Worm (Caenorhabditis elegans) whole organism, mixed stage, embryonic: ENCODE measurements around the gene lgc-8.

ENCODE experiments used
- M03D4.4 ChIP-seq: sonication (generic microtip); optimal IDR thresholded peaks from 2 replicates; lab custom pipeline; 2017; ENCODE audit warnings: mild to moderate bottlenecking, missing genetic modification characterization, missing compliant biosample characterization
- blmp-1 ChIP-seq: fragments of 150-350 bp; optimal IDR thresholded peaks from 2 replicates; lab custom pipeline; 2014; ENCODE audit warnings: missing biosample characterization, missing genetic modification characterization
- ceh-39 ChIP-seq: fragments of 150-350 bp; optimal IDR thresholded peaks from 2 replicates; lab custom pipeline; 2014; ENCODE audit warnings: missing biosample characterization, missing genetic modification characterization
- ceh-43 ChIP-seq: fragments of 200-800 bp; sonication (Bioruptor generic); optimal IDR thresholded peaks from 2 replicates; lab custom pipeline; 2018; ENCODE audit warnings: mild to moderate bottlenecking, missing genetic modification characterization, moderate library complexity, missing compliant biosample characterization
- ceh-83 ChIP-seq: fragments of 200-800 bp; sonication (Bioruptor generic); optimal IDR thresholded peaks from 2 replicates; lab custom pipeline; 2018; ENCODE audit warnings: mild to moderate bottlenecking, missing genetic modification characterization, missing compliant biosample characterization
- ces-1 ChIP-seq: fragments of 150-350 bp; optimal IDR thresholded peaks from 2 replicates; lab custom pipeline; 2014; ENCODE audit warnings: missing biosample characterization, missing genetic modification reagents, missing genetic modification characterization
- cnd-1 ChIP-seq: fragments of 200-800 bp; sonication (Bioruptor generic); optimal IDR thresholded peaks from 2 replicates; lab custom pipeline; 2018; ENCODE audit warnings: mild to moderate bottlenecking, missing genetic modification characterization, missing compliant biosample characterization
- drap-1 ChIP-seq: fragments of 200-800 bp; sonication (Bioruptor generic); optimal IDR thresholded peaks from 3 replicates; lab custom pipeline; 2018; ENCODE audit warnings: mild to moderate bottlenecking, missing genetic modification characterization, missing compliant biosample characterization
- elt-1 ChIP-seq: sonication (generic microtip); optimal IDR thresholded peaks from 2 replicates; lab custom pipeline; 2017; ENCODE audit warnings: missing genetic modification characterization, mild to moderate bottlenecking, missing compliant biosample characterization, antibody characterized with exemption, moderate library complexity, borderline replicate concordance; ENCODE audit not compliant: insufficient read depth
- elt-3 ChIP-seq: fragments of 150-350 bp; optimal IDR thresholded peaks from 2 replicates; lab custom pipeline; 2014; ENCODE audit warnings: missing biosample characterization, missing genetic modification characterization
- flh-1 ChIP-seq: fragments of 200-800 bp; sonication (Bioruptor generic); optimal IDR thresholded peaks from 2 replicates; lab custom pipeline; 2018; ENCODE audit warnings: mild to moderate bottlenecking, missing genetic modification characterization, moderate library complexity, missing compliant biosample characterization
- ham-2 ChIP-seq: fragments of 200-800 bp; sonication (Bioruptor generic); optimal IDR thresholded peaks from 2 replicates; lab custom pipeline; 2018; ENCODE audit warnings: mild to moderate bottlenecking, missing genetic modification characterization, missing compliant biosample characterization
- hlh-1 ChIP-seq: fragments of 150-350 bp; optimal IDR thresholded peaks from 2 replicates; lab custom pipeline; 2014; ENCODE audit warnings: missing biosample characterization, missing genetic modification reagents, missing genetic modification characterization
- lin-13 ChIP-seq: fragments of 150-350 bp; optimal IDR thresholded peaks from 2 replicates; lab custom pipeline; 2014; ENCODE audit warnings: missing biosample characterization, missing genetic modification characterization
- lin-32 ChIP-seq: fragments of 200-800 bp; sonication (Bioruptor generic); optimal IDR thresholded peaks from 2 replicates; lab custom pipeline; 2018; ENCODE audit warnings: mild to moderate bottlenecking, missing genetic modification characterization, missing compliant biosample characterization
- mab-5 ChIP-seq: fragments of 150-350 bp; optimal IDR thresholded peaks from 2 replicates; lab custom pipeline; 2014; ENCODE audit warnings: missing biosample characterization, missing genetic modification characterization
- mep-1 ChIP-seq: fragments of 150-350 bp; optimal IDR thresholded peaks from 2 replicates; lab custom pipeline; 2017; ENCODE audit warnings: missing biosample characterization, missing genetic modification reagents, missing genetic modification characterization, inconsistent platforms
- mls-2 ChIP-seq: sonication (generic microtip); optimal IDR thresholded peaks from 2 replicates; lab custom pipeline; 2016; ENCODE audit warnings: mild to moderate bottlenecking, missing genetic modification characterization, moderate library complexity, missing compliant biosample characterization
- nhr-12 ChIP-seq: fragments of 150-350 bp; optimal IDR thresholded peaks from 2 replicates; lab custom pipeline; 2014; ENCODE audit warnings: missing biosample characterization, missing genetic modification characterization
- nhr-2 ChIP-seq: fragments of 150-350 bp; optimal IDR thresholded peaks from 2 replicates; lab custom pipeline; 2014; ENCODE audit warnings: missing biosample characterization, missing genetic modification characterization
- nhr-237 ChIP-seq: fragments of 150-350 bp; optimal IDR thresholded peaks from 2 replicates; lab custom pipeline; 2014; ENCODE audit warnings: missing biosample characterization, missing genetic modification characterization
- nhr-28 ChIP-seq: fragments of 150-350 bp; optimal IDR thresholded peaks from 2 replicates; lab custom pipeline; 2014; ENCODE audit warnings: missing biosample characterization, missing genetic modification characterization
- nhr-76 ChIP-seq: sonication (generic microtip); optimal IDR thresholded peaks from 2 replicates; lab custom pipeline; 2017; ENCODE audit warnings: missing biosample characterization, missing genetic modification characterization
- pha-4 ChIP-seq: fragments of 150-350 bp; optimal IDR thresholded peaks from 2 replicates; lab custom pipeline; 2018; ENCODE audit warnings: missing biosample characterization, missing genetic modification reagents, missing genetic modification characterization
- snpc-4 ChIP-seq: fragments of 150-350 bp; optimal IDR thresholded peaks from 2 replicates; lab custom pipeline; 2014; ENCODE audit warnings: missing biosample characterization, missing genetic modification characterization
- sptf-1 ChIP-seq: sonication (generic microtip); optimal IDR thresholded peaks from 2 replicates; lab custom pipeline; 2017; ENCODE audit warnings: mild to moderate bottlenecking, missing genetic modification characterization, moderate library complexity, missing compliant biosample characterization
- tbx-8 ChIP-seq: fragments of 200-800 bp; sonication (Bioruptor generic); optimal IDR thresholded peaks from 2 replicates; lab custom pipeline; 2018; ENCODE audit warnings: mild to moderate bottlenecking, missing genetic modification characterization, moderate library complexity, missing compliant biosample characterization
- unc-120 ChIP-seq: sonication (generic microtip); optimal IDR thresholded peaks from 2 replicates; lab custom pipeline; 2017; ENCODE audit warnings: missing genetic modification characterization, missing compliant biosample characterization; ENCODE audit not compliant: poor library complexity, severe bottlenecking
- unc-39 ChIP-seq: fragments of 150-350 bp; optimal IDR thresholded peaks from 2 replicates; lab custom pipeline; 2014; ENCODE audit warnings: missing biosample characterization, missing genetic modification characterization
- unc-62 ChIP-seq: fragments of 150-350 bp; optimal IDR thresholded peaks from 2 replicates; lab custom pipeline; 2014; ENCODE audit warnings: missing biosample characterization, missing genetic modification reagents, missing genetic modification characterization
- zip-8 ChIP-seq: fragments of 150-350 bp; optimal IDR thresholded peaks from 2 replicates; lab custom pipeline; 2014; ENCODE audit warnings: missing biosample characterization, missing genetic modification characterization
- ztf-11 ChIP-seq: fragments of 150-350 bp; optimal IDR thresholded peaks from 2 replicates; lab custom pipeline; 2014; ENCODE audit warnings: missing biosample characterization, missing genetic modification characterization

Gene lgc-8

DNA sequence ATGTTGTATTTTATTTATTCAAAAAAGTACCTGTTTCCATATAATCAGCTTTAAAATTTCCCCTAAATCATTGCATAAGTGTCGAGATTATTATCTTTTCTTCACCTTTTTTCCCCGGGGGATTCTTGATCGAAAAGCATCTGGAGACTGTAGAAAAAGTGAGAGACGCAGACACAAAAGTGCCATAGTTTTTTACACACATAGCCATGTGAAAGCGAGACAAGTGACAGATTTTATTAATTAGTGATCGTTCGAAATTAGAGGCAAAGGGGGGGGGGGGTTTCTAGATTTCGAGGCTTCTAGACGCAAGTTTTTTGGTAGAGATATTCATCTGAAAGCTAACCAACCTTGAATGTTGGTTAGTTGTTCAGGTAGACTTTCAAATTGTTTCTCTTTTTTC lies 13.7 kb downstream of the lgc-8 start:
- TF ChIP-seq snpc-4 (tag; lab: Kevin White, UChicago) (no peak), ztf-11 (no peak), ceh-43 (no peak), ceh-83 (GFP tag; lab: Kevin White, UChicago) (no peak), unc-39 (tag; lab: Kevin White, UChicago) (no peak), ces-1 (no peak), sptf-1 (tag; lab: Kevin White, UChicago) (no peak), unc-62 (no peak), nhr-28 (tag; lab: Kevin White, UChicago) (no peak), mab-5 (tag; lab: Kevin White, UChicago) (no peak), tbx-8 (GFP tag; lab: Kevin White, UChicago) (no peak), nhr-237 (no peak)

- TF ChIP-seq elt-3 (tag; lab: Kevin White, UChicago) (no peak), ceh-39 (no peak), tbx-8 (GFP tag; lab: Kevin White, UChicago) (no peak), nhr-2 (tag; lab: Kevin White, UChicago) (no peak), mab-5 (tag; lab: Kevin White, UChicago) (no peak), lin-13 (no peak), sptf-1 (tag; lab: Kevin White, UChicago) (no peak), ceh-83 (GFP tag; lab: Kevin White, UChicago) (no peak), cnd-1 (tag; lab: Kevin White, UChicago) (no peak), ham-2 (no peak), nhr-12 (tag; lab: Kevin White, UChicago) (no peak), unc-62 (no peak), drap-1 (GFP tag; lab: Kevin White, UChicago) (no peak)
Measured at ce11 chrIV:14741926-14742325, 26.3 kb downstream of the lgc-8 start.

DNA sequence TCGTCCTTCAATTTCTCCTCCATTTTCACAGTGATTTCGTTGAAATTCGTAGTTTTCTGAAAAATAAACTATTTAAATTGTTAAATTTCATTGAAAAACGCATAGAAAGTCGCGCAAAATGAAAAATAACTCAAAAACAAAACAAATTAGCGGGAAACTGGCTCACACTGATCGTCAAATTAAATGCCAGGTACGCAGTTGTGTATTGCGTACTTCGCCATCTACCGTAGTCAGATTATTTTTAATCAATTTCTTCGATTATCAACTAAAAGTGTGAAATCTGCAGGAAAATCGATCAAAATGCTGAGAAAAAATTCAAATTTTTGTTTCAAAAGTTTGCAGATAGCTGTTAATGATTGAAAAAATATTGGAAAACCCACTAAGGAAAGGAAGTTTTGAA lies 39.3 kb downstream of the lgc-8 start, which contains the start of gene Y57G11C.499:
TSS of gene Y57G11C.499 (minus strand) at position 23 of the 400 bp plus-strand sequence.
- TF ChIP-seq ces-1: no peak
- no peak for TF ChIP-seq zip-8 (tag; lab: Kevin White, UChicago)
- no peak for TF ChIP-seq ceh-43
- no peak for TF ChIP-seq nhr-2 (tag; lab: Kevin White, UChicago)
- no peak for TF ChIP-seq tbx-8 (GFP tag; lab: Kevin White, UChicago)
- TF ChIP-seq snpc-4 (tag; lab: Kevin White, UChicago): no peak
- no peak for TF ChIP-seq elt-3 (tag; lab: Kevin White, UChicago)
- TF ChIP-seq M03D4.4: no peak
- TF ChIP-seq elt-1 (tag; lab: Kevin White, UChicago): no peak

DNA sequence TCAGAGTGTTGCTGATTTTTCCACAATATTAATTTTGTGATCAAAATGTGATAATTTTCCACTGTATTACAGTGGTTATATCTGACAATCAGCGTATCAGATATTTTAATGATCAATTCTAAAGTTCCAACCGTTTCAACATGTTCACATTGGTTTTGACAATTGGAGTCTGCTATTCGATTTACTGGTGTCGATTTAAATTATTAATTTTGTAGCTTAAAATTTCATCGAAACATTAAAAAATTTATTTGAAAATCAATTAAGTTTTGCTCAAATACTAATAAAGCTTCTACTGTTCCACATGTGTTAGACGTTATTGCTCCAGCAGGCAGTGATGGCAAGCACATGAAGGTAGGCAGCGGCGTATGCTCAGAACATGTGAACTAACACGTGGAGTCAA lies 42.2 kb downstream of the lgc-8 start:
- TF ChIP-seq lin-32 (GFP tag; lab: Kevin White, UChicago) (no peak), snpc-4 (tag; lab: Kevin White, UChicago) (no peak), blmp-1 (tag; lab: Kevin White, UChicago) (no peak), mab-5 (tag; lab: Kevin White, UChicago) (no peak), nhr-2 (tag; lab: Kevin White, UChicago) (no peak), elt-1 (tag; lab: Kevin White, UChicago) (no peak), M03D4.4 (no peak), nhr-28 (tag; lab: Kevin White, UChicago) (no peak), zip-8 (tag; lab: Kevin White, UChicago) (no peak), nhr-76 (no peak), ceh-39 (no peak), nhr-12 (tag; lab: Kevin White, UChicago) (no peak), mep-1 (tag; lab: Kevin White, UChicago) (no peak), flh-1 (GFP tag; lab: Kevin White, UChicago) (no peak), nhr-237 (no peak), tbx-8 (GFP tag; lab: Kevin White, UChicago) (no peak), hlh-1 (tag; lab: Kevin White, UChicago) (no peak)

DNA sequence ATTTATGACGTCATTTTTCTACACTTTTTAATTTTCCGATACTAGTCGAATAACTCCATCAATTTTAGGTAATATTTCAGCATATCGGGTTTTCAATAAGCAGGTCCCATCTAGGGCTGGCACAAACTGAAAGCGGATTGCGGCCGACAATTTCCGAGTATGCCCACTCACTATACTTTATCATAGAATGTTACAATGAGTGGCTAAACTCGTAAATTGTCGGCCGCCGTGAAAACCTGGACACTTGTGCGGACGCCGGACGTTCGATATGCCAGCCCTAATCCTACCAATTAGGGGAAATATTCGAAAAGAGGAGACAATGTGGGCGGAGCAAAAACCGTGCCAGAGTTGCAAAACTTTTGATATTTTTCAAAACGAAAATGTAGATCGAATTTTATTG lies 44.1 kb downstream of the lgc-8 start:
- TF ChIP-seq elt-1 (tag; lab: Kevin White, UChicago): no peak
- TF ChIP-seq snpc-4 (tag; lab: Kevin White, UChicago): no peak
- no peak for TF ChIP-seq unc-120
- no peak for TF ChIP-seq ces-1
- no peak for TF ChIP-seq ztf-11
- no peak for TF ChIP-seq flh-1 (GFP tag; lab: Kevin White, UChicago)
- no peak for TF ChIP-seq pha-4 (tag; lab: Kevin White, UChicago)
- TF ChIP-seq ham-2: no peak
- no peak for TF ChIP-seq lin-13
- TF ChIP-seq nhr-28 (tag; lab: Kevin White, UChicago): no peak
- no peak for TF ChIP-seq zip-8 (tag; lab: Kevin White, UChicago)
- TF ChIP-seq hlh-1 (tag; lab: Kevin White, UChicago): no peak
- no peak for TF ChIP-seq nhr-237
- TF ChIP-seq mls-2 (tag; lab: Kevin White, UChicago): no peak
- no peak for TF ChIP-seq M03D4.4
- no peak for TF ChIP-seq mab-5 (tag; lab: Kevin White, UChicago)
- TF ChIP-seq tbx-8 (GFP tag; lab: Kevin White, UChicago): no peak
